Worm (Caenorhabditis elegans) whole organism, young adult: ENCODE data around the gene C18E9.5.
A peak's percentile ranks its signal among the peaks of the same experiment; 100 is the strongest.

Source experiments
- B0261.1 ChIP-seq: sonication (generic microtip); optimal IDR thresholded peaks from 2 replicates; lab custom pipeline; 2016; ENCODE audit warnings: mild to moderate bottlenecking, missing genetic modification characterization, moderate library complexity, missing compliant biosample characterization
- C06A6.2 ChIP-seq: fragments of 200-800 bp; sonication (Bioruptor generic); conservative IDR thresholded peaks from 2 replicates; pipeline ENCODE4 v1.3.6; 2022; ENCODE audit warnings: missing genetic modification characterization, missing compliant biosample characterization
- F10E7.11 ChIP-seq: sonication (generic microtip); optimal IDR thresholded peaks from 2 replicates; lab custom pipeline; 2017; ENCODE audit warnings: mild to moderate bottlenecking, missing genetic modification characterization, moderate library complexity, missing compliant biosample characterization
- F33H1.4 ChIP-seq: fragments of 200-800 bp; sonication (Bioruptor generic); IDR thresholded peaks from 2 replicates; pipeline ENCODE4 v1.3.6; 2022; ENCODE audit warnings: missing genetic modification reagents, missing genetic modification characterization, missing compliant biosample characterization
- Y53F4B.3 ChIP-seq: fragments of 200-800 bp; sonication (Bioruptor generic); IDR thresholded peaks from 2 replicates; pipeline ENCODE4 v1.3.6; 2022; ENCODE audit warnings: missing genetic modification reagents, missing genetic modification characterization, missing compliant biosample characterization
- Y67H2A.10 ChIP-seq: fragments of 200-800 bp; sonication (Bioruptor generic); conservative IDR thresholded peaks from 2 replicates; pipeline ENCODE4 v1.3.6; 2022; ENCODE audit warnings: missing genetic modification reagents, missing genetic modification characterization, missing compliant biosample characterization
- Y79H2A.3 ChIP-seq: fragments of 200-800 bp; sonication (Bioruptor generic); conservative IDR thresholded peaks from 2 replicates; pipeline ENCODE4 v1.3.6; 2022; ENCODE audit warnings: missing genetic modification reagents, missing genetic modification characterization, missing compliant biosample characterization
- ama-1 ChIP-seq, 3 experiments: fragments of 150-350 bp in 1 of 3; sonication (generic microtip) in 2 of 3; optimal IDR thresholded peaks; 2 replicates each; lab custom pipeline; 2014 to 2018; ENCODE audit warnings: missing biosample characterization in 2 of 3, missing genetic modification characterization in 2 of 3, missing genetic modification reagents in 2 of 3
- aptf-2 ChIP-seq: fragments of 200-800 bp; sonication (Bioruptor generic); conservative IDR thresholded peaks from 2 replicates; pipeline ENCODE4 v1.3.6; 2022; ENCODE audit warnings: missing genetic modification reagents, missing genetic modification characterization, missing compliant biosample characterization
- attf-6 ChIP-seq: fragments of 200-800 bp; sonication (Bioruptor generic); IDR thresholded peaks from 2 replicates; pipeline ENCODE4 v1.3.6; 2022; ENCODE audit warnings: missing genetic modification reagents, missing genetic modification characterization, missing compliant biosample characterization
- bed-1 ChIP-seq: fragments of 200-800 bp; sonication (Bioruptor generic); IDR thresholded peaks from 2 replicates; pipeline ENCODE4 v1.3.6; 2022; ENCODE audit warnings: missing genetic modification reagents, missing genetic modification characterization, missing compliant biosample characterization
- ceh-40 ChIP-seq: fragments of 200-800 bp; sonication (Bioruptor generic); IDR thresholded peaks from 2 replicates; pipeline ENCODE4 v1.3.6; 2022; ENCODE audit warnings: missing genetic modification characterization, missing compliant biosample characterization
- ceh-58 ChIP-seq: fragments of 200-800 bp; sonication (Bioruptor generic); IDR thresholded peaks from 2 replicates; pipeline ENCODE4 v1.3.6; 2022; ENCODE audit warnings: missing genetic modification characterization, missing compliant biosample characterization
- ceh-79 ChIP-seq: sonication (generic microtip); optimal IDR thresholded peaks from 2 replicates; lab custom pipeline; 2017; ENCODE audit warnings: mild to moderate bottlenecking, missing genetic modification characterization, missing compliant biosample characterization
- efl-1 ChIP-seq: fragments of 150-350 bp; optimal IDR thresholded peaks from 2 replicates; lab custom pipeline; 2014; ENCODE audit warnings: missing biosample characterization, missing genetic modification reagents, missing genetic modification characterization
- egrh-3 ChIP-seq: fragments of 200-800 bp; sonication (Bioruptor generic); IDR thresholded peaks from 2 replicates; pipeline ENCODE4 v1.3.6; 2022; ENCODE audit warnings: missing genetic modification reagents, missing genetic modification characterization, missing compliant biosample characterization
- ekl-4 ChIP-seq: fragments of 200-800 bp; sonication (Bioruptor generic); IDR thresholded peaks from 2 replicates; pipeline ENCODE4 v1.3.6; 2022; ENCODE audit warnings: missing genetic modification reagents, missing genetic modification characterization, missing compliant biosample characterization
- hrde-1 ChIP-seq: sonication (generic microtip); optimal IDR thresholded peaks from 2 replicates; lab custom pipeline; 2016; ENCODE audit warnings: missing genetic modification characterization, mild to moderate bottlenecking, missing compliant biosample characterization, moderate library complexity, missing genotype, missing genetic modification reagents, borderline replicate concordance
- hsf-1 ChIP-seq: fragments of 200-800 bp; sonication (Bioruptor generic); IDR thresholded peaks from 2 replicates; pipeline ENCODE4 v1.3.6; 2022; ENCODE audit warnings: missing genetic modification reagents, missing genetic modification characterization, missing compliant biosample characterization
- let-607 ChIP-seq, 2 experiments: fragments of 200-800 bp in 1 of 2; sonication (Bioruptor generic) in 1 of 2; sonication (generic microtip) in 1 of 2; optimal IDR thresholded peaks; 2 replicates each; lab custom pipeline; 2016 to 2018; ENCODE audit warnings: mild to moderate bottlenecking in 2 of 2, missing compliant biosample characterization in 2 of 2, missing genetic modification characterization in 2 of 2, moderate library complexity in 2 of 2, missing genotype in 1 of 2
- lin-40 ChIP-seq: sonication (generic microtip); optimal IDR thresholded peaks from 2 replicates; lab custom pipeline; 2016; ENCODE audit warnings: missing genetic modification characterization, mild to moderate bottlenecking, missing compliant biosample characterization, missing genotype, missing genetic modification reagents
- lsl-1 ChIP-seq: fragments of 200-800 bp; sonication (Bioruptor generic); optimal IDR thresholded peaks from 2 replicates; lab custom pipeline; 2018; ENCODE audit warnings: mild to moderate bottlenecking, missing genetic modification characterization, moderate library complexity, missing compliant biosample characterization
- madf-3 ChIP-seq: fragments of 200-800 bp; sonication (Bioruptor generic); IDR thresholded peaks from 2 replicates; pipeline ENCODE4 v1.3.6; 2022; ENCODE audit warnings: missing genetic modification reagents, missing genetic modification characterization, missing compliant biosample characterization
- madf-6 ChIP-seq: fragments of 200-800 bp; sonication (Bioruptor generic); IDR thresholded peaks from 2 replicates; pipeline ENCODE4 v1.3.6; 2022; ENCODE audit warnings: missing genetic modification reagents, missing genetic modification characterization, missing compliant biosample characterization
- mcd-1 ChIP-seq: fragments of 200-800 bp; sonication (Bioruptor generic); IDR thresholded peaks from 2 replicates; pipeline ENCODE4 v1.3.6; 2022; ENCODE audit warnings: missing genetic modification reagents, missing genetic modification characterization, missing compliant biosample characterization
- pha-4 ChIP-seq: fragments of 150-350 bp; sonication (generic microtip); optimal IDR thresholded peaks from 2 replicates; lab custom pipeline; 2014; ENCODE audit warnings: missing biosample characterization, missing genetic modification reagents, missing genetic modification characterization
- rec-8 ChIP-seq, 2 experiments: sonication (generic microtip); optimal IDR thresholded peaks; 2 replicates each; lab custom pipeline; 2016; ENCODE audit warnings: mild to moderate bottlenecking in 2 of 2, missing genetic modification characterization in 2 of 2, missing genetic modification reagents in 2 of 2, missing genotype in 2 of 2, missing biosample characterization in 1 of 2, missing compliant biosample characterization in 1 of 2, moderate library complexity in 1 of 2
- repo-1 ChIP-seq: sonication (generic microtip); optimal IDR thresholded peaks from 2 replicates; lab custom pipeline; 2017; ENCODE audit warnings: mild to moderate bottlenecking, missing genetic modification characterization, missing compliant biosample characterization
- sdz-38 ChIP-seq: sonication (generic microtip); optimal IDR thresholded peaks from 2 replicates; lab custom pipeline; 2016; ENCODE audit warnings: missing genotype, missing genetic modification characterization, missing compliant biosample characterization
- sea-2 ChIP-seq: fragments of 200-800 bp; sonication (Bioruptor generic); IDR thresholded peaks from 2 replicates; pipeline ENCODE4 v1.3.6; 2022; ENCODE audit warnings: missing genetic modification characterization, missing compliant biosample characterization
- snpc-1.1 ChIP-seq: sonication (generic microtip); optimal IDR thresholded peaks from 2 replicates; lab custom pipeline; 2017; ENCODE audit warnings: missing genetic modification characterization, mild to moderate bottlenecking, missing compliant biosample characterization, antibody characterized with exemption, moderate library complexity, missing genotype, missing genetic modification reagents; ENCODE audit not compliant: insufficient read depth
- sptf-2 ChIP-seq: fragments of 200-800 bp; sonication (Bioruptor generic); optimal IDR thresholded peaks from 2 replicates; lab custom pipeline; 2018; ENCODE audit warnings: mild to moderate bottlenecking, missing genetic modification characterization, missing compliant biosample characterization
- tlf-1 ChIP-seq: fragments of 200-800 bp; sonication (Bioruptor generic); optimal IDR thresholded peaks from 2 replicates; lab custom pipeline; 2018; ENCODE audit warnings: mild to moderate bottlenecking, missing genetic modification characterization, missing compliant biosample characterization
- zfh-2 ChIP-seq: fragments of 200-800 bp; sonication (Bioruptor generic); conservative IDR thresholded peaks from 2 replicates; pipeline ENCODE4 v1.3.6; 2022; ENCODE audit warnings: missing genetic modification reagents, missing genetic modification characterization, missing compliant biosample characterization
- zim-3 ChIP-seq: sonication (generic microtip); optimal IDR thresholded peaks from 2 replicates; lab custom pipeline; 2017; ENCODE audit warnings: mild to moderate bottlenecking, missing genetic modification characterization, moderate library complexity, missing compliant biosample characterization
- ztf-26 ChIP-seq: sonication (generic microtip); optimal IDR thresholded peaks from 2 replicates; lab custom pipeline; 2017; ENCODE audit warnings: missing genetic modification characterization, missing compliant biosample characterization

Gene C18E9.5

ce11 chrII:9005067-9005466 lies 35.3 kb downstream of the C18E9.5 start, which contains the start of gene F44G4.7:
TSS of gene F44G4.7 (minus strand) at chrII:9005167.
- no peak for TF ChIP-seq ceh-40
- TF ChIP-seq F33H1.4: no peak
- TF ChIP-seq efl-1: no peak
- TF ChIP-seq tlf-1: no peak
- no peak for TF ChIP-seq rec-8 (tag; optimal IDR thresholded peaks at IDR 0.05; lab: Kevin White, UChicago)
- TF ChIP-seq ceh-58 (GFP tag; lab: Robert Waterston, UW): no peak
- TF ChIP-seq aptf-2 (GFP tag; lab: Robert Waterston, UW): no peak

DNA sequence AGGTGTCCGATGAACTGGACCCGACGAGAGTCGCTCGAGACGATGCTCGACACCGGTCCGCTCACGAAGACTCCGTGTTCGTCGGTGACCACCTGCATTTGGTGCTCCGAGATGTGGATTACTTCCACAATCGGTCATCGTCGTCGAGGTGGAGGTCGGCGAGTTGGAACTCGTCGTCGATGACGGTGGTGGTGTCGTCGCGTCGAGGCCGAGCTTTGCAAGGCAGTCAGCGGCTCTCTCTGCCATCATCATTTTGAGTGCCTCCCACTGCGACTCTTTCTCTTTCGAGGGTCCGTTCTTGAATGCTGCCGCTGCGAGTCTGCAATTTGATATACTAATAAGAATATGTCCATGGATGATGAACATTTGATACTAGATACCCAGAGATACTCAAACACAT lies 38.0 kb downstream of the C18E9.5 start:
- TF ChIP-seq lsl-1 (no peak), repo-1 (no peak), egrh-3 (GFP tag; lab: Robert Waterston, UW) (peak; percentile 58; the same call in 1 of the 2 replicates), sdz-38 (tag; lab: Kevin White, UChicago) (no peak), pha-4 (tag; lab: Kevin White, UChicago) (no peak), ekl-4 (GFP tag; lab: Robert Waterston, UW) (no peak), mcd-1 (0 out of 2 replicates have a peak, but pooled peaks have one; percentile 17), ceh-79 (no peak), hsf-1 (no peak), zfh-2 (GFP tag; lab: Robert Waterston, UW) (peak; percentile 84), attf-6 (no peak), madf-3 (GFP tag; lab: Robert Waterston, UW) (no peak), lin-40 (no peak), Y53F4B.3 (GFP tag; lab: Robert Waterston, UW) (no peak), C06A6.2 (GFP tag; lab: Robert Waterston, UW) (no peak), Y79H2A.3 (no peak)

ce11 chrII:9009976-9010702 lies 40.4 kb downstream of the C18E9.5 start:
- no peak for TF ChIP-seq snpc-1.1 (tag; lab: Kevin White, UChicago)
- TF ChIP-seq ama-1 (optimal IDR thresholded peaks at IDR 0.05; lab: Kevin White, UChicago): no peak
- no peak for TF ChIP-seq ama-1 (GFP tag; optimal IDR thresholded peaks at IDR 0.05; lab: Kevin White, UChicago)
- no peak for TF ChIP-seq sea-2 (GFP tag; lab: Robert Waterston, UW)
- no peak for TF ChIP-seq F10E7.11 (tag; lab: Kevin White, UChicago)
- TF ChIP-seq hsf-1: no peak
- no peak for TF ChIP-seq let-607 (tag; optimal IDR thresholded peaks at IDR 0.05; lab: Kevin White, UChicago)
- TF ChIP-seq bed-1: no peak
- no peak for TF ChIP-seq ztf-26 (tag; lab: Kevin White, UChicago)
- no peak for TF ChIP-seq repo-1
- no peak for TF ChIP-seq Y67H2A.10
- TF ChIP-seq lsl-1: no peak
- no peak for TF ChIP-seq madf-6 (GFP tag; lab: Robert Waterston, UW)
- no peak for TF ChIP-seq Y53F4B.3 (GFP tag; lab: Robert Waterston, UW)

- TF ChIP-seq ztf-26 (tag; lab: Kevin White, UChicago) (no peak), sptf-2 (no peak), zim-3 (tag; lab: Kevin White, UChicago) (no peak), B0261.1 (no peak), lsl-1 (no peak), hrde-1 (tag; lab: Kevin White, UChicago) (no peak), zfh-2 (GFP tag; lab: Robert Waterston, UW) (0 out of 2 replicates have a peak, but pooled peaks have one; percentile 22)
Observed at ce11 chrII:9010708-9011107, 40.9 kb downstream of the C18E9.5 start.
